Worm (Caenorhabditis elegans): Measurements from ENCODE around the gene ubh-3.

- no peak for TF ChIP-seq tra-4 (tag; optimal IDR thresholded peaks at IDR 0.05)
- TF ChIP-seq ama-1 (optimal IDR thresholded peaks at IDR 0.05), result no peak
- TF ChIP-seq hnd-1 (tag; optimal IDR thresholded peaks at IDR 0.05), result no peak
- TF ChIP-seq ceh-13 (GFP tag; optimal IDR thresholded peaks at IDR 0.05), result no peak
- no peak for TF ChIP-seq flt-1 (GFP tag; IDR thresholded peaks at IDR 0.05)
- TF ChIP-seq ceh-36 (tag; optimal IDR thresholded peaks at IDR 0.05), result no peak
These were observed 47.4 kb downstream of the ubh-3 start for ce11 chrV:6461250-6461649.
